Fruit fly (Drosophila melanogaster) whole organism, wandering third instar larva: ENCODE results near the gene CG6126.

Experiments used
- Abd-B ChIP-seq: fragments of >200 bp; optimal IDR thresholded peaks from 2 replicates; lab custom pipeline; 2017; ENCODE audit warnings: missing biosample characterization, missing genetic modification characterization
- CG32264 ChIP-seq: fragments of 200-800 bp; sonication (Bioruptor generic); optimal IDR thresholded peaks from 2 replicates; lab custom pipeline; 2016; ENCODE audit warnings: missing biosample characterization, missing genetic modification characterization
- CG9705 ChIP-seq: fragments of 200-800 bp; sonication (Bioruptor generic); optimal IDR thresholded peaks from 2 replicates; lab custom pipeline; 2018; ENCODE audit warnings: missing biosample characterization, mild to moderate bottlenecking, missing genetic modification characterization
- CrebA ChIP-seq: fragments of 200-800 bp; sonication (Bioruptor generic); optimal IDR thresholded peaks from 2 replicates; lab custom pipeline; 2016; ENCODE audit warnings: missing biosample characterization, mild to moderate bottlenecking, missing genetic modification characterization, borderline replicate concordance
- Dfd ChIP-seq: fragments of >200 bp; optimal IDR thresholded peaks from 2 replicates; lab custom pipeline; 2017; ENCODE audit warnings: missing biosample characterization, missing genetic modification characterization
- Dif ChIP-seq: fragments of 200-275, 200-300 bp; sonication (Bioruptor generic); optimal IDR thresholded peaks from 2 replicates; lab custom pipeline; 2018; ENCODE audit warnings: missing biosample characterization, missing genetic modification characterization; ENCODE audit not compliant: partially characterized antibody
- GATAd ChIP-seq: sonication (Bioruptor generic); optimal IDR thresholded peaks from 2 replicates; lab custom pipeline; 2016; ENCODE audit warnings: missing biosample characterization, missing genetic modification characterization
- HLH106 ChIP-seq: fragments of 200-800 bp; optimal IDR thresholded peaks from 3 replicates; lab custom pipeline; 2019; ENCODE audit warnings: missing biosample characterization, mild to moderate bottlenecking, missing genetic modification characterization, moderate library complexity
- Hnf4 ChIP-seq: fragments of 200-800 bp; sonication (Bioruptor generic); optimal IDR thresholded peaks from 2 replicates; lab custom pipeline; 2016; ENCODE audit warnings: missing biosample characterization, mild to moderate bottlenecking, missing genetic modification characterization
- Hr78 ChIP-seq: fragments of >200 bp; optimal IDR thresholded peaks from 2 replicates; lab custom pipeline; 2017; ENCODE audit warnings: missing biosample characterization, missing genetic modification characterization
- Hr83 ChIP-seq: fragments of 200-300 bp; sonication (Bioruptor generic); optimal IDR thresholded peaks from 2 replicates; lab custom pipeline; 2016; ENCODE audit warnings: missing biosample characterization, mild to moderate bottlenecking, missing genetic modification characterization, moderate library complexity; ENCODE audit not compliant: poor library complexity, severe bottlenecking
- Jra ChIP-seq: sonication (Bioruptor generic); optimal IDR thresholded peaks from 2 replicates; lab custom pipeline; 2016; ENCODE audit warnings: missing biosample characterization, missing genetic modification characterization
- Mio ChIP-seq: sonication (Bioruptor generic); optimal IDR thresholded peaks from 2 replicates; lab custom pipeline; 2016; ENCODE audit warnings: missing biosample characterization, missing genetic modification characterization
- Myc ChIP-seq: fragments of >200 bp; optimal IDR thresholded peaks from 2 replicates; lab custom pipeline; 2017
- N ChIP-seq: fragments of >200 bp; optimal IDR thresholded peaks from 2 replicates; lab custom pipeline; 2018; ENCODE audit warnings: missing biosample characterization, missing external identifiers, missing genetic modification characterization
- OdsH ChIP-seq: fragments of 200-800 bp; sonication (Bioruptor generic); optimal IDR thresholded peaks from 2 replicates; lab custom pipeline; 2016; ENCODE audit warnings: missing biosample characterization, mild to moderate bottlenecking, missing genetic modification characterization
- Rel ChIP-seq, 2 experiments: fragments of 200-800 bp; sonication (Bioruptor generic) in 1 of 2; optimal IDR thresholded peaks; 2 replicates in 1 of 2; 3 replicates in 1 of 2; lab custom pipeline; 2016 to 2019; ENCODE audit warnings: mild to moderate bottlenecking in 2 of 2, missing biosample characterization in 2 of 2, missing genetic modification characterization in 2 of 2, moderate library complexity in 1 of 2
- Sp1 ChIP-seq: fragments of 200-800 bp; sonication (Bioruptor generic); optimal IDR thresholded peaks from 3 replicates; lab custom pipeline; 2019; ENCODE audit warnings: missing biosample characterization, mild to moderate bottlenecking, missing genetic modification characterization, moderate library complexity
- Vsx2 ChIP-seq: fragments of 200-300, 225-300 bp; sonication (Bioruptor generic); optimal IDR thresholded peaks from 2 replicates; lab custom pipeline; 2018; ENCODE audit warnings: missing biosample characterization, missing genetic modification characterization; ENCODE audit not compliant: partially characterized antibody
- br ChIP-seq: fragments of 200-800 bp; sonication (Bioruptor generic); optimal IDR thresholded peaks from 2 replicates; lab custom pipeline; 2016; ENCODE audit warnings: missing biosample characterization, missing genetic modification characterization
- brk ChIP-seq: fragments of 200-800 bp; sonication (Bioruptor generic); optimal IDR thresholded peaks from 2 replicates; lab custom pipeline; 2016; ENCODE audit warnings: missing biosample characterization, mild to moderate bottlenecking, missing genetic modification characterization
- dl ChIP-seq, 2 experiments: fragments of 175-275, 200-275 bp in 1 of 2; fragments of 200-275 bp in 1 of 2; sonication (Bioruptor generic); optimal IDR thresholded peaks; lab custom pipeline; 2018; ENCODE audit warnings: mild to moderate bottlenecking in 2 of 2, missing biosample characterization in 2 of 2, missing genetic modification characterization in 2 of 2, moderate library complexity in 2 of 2; ENCODE audit not compliant: partially characterized antibody in 2 of 2, insufficient read depth in 1 of 2
- dmrt93B ChIP-seq: fragments of 200-800 bp; sonication (Bioruptor generic); optimal IDR thresholded peaks from 2 replicates; lab custom pipeline; 2018; ENCODE audit warnings: missing biosample characterization, mild to moderate bottlenecking, missing genetic modification characterization
- dsf ChIP-seq: sonication (Bioruptor generic); optimal IDR thresholded peaks from 2 replicates; lab custom pipeline; 2016; ENCODE audit warnings: missing biosample characterization, missing genetic modification characterization, borderline replicate concordance
- ey ChIP-seq: fragments of 200-800 bp; sonication (Bioruptor generic); optimal IDR thresholded peaks from 2 replicates; lab custom pipeline; 2016; ENCODE audit warnings: missing biosample characterization, missing genetic modification characterization
- foxo ChIP-seq, 2 experiments: fragments of 200-800 bp; sonication (Bioruptor generic); optimal IDR thresholded peaks; 2 replicates in 1 of 2; 3 replicates in 1 of 2; lab custom pipeline; 2016 to 2017; ENCODE audit warnings: missing biosample characterization in 2 of 2, missing genetic modification characterization in 2 of 2
- fru ChIP-seq: fragments of 200-800 bp; sonication (Bioruptor generic); optimal IDR thresholded peaks from 3 replicates; lab custom pipeline; 2016; ENCODE audit warnings: missing biosample characterization, mild to moderate bottlenecking, missing genetic modification characterization
- h ChIP-seq: fragments of 200-800 bp; sonication (Bioruptor generic); optimal IDR thresholded peaks from 3 replicates; lab custom pipeline; 2016; ENCODE audit warnings: missing biosample characterization, mild to moderate bottlenecking, missing genetic modification characterization
- jim ChIP-seq: fragments of 175-275, 200-325 bp; sonication (Bioruptor generic); optimal IDR thresholded peaks from 2 replicates; lab custom pipeline; 2016; ENCODE audit warnings: missing biosample characterization, mild to moderate bottlenecking, missing genetic modification characterization
- lola ChIP-seq: fragments of >200 bp; optimal IDR thresholded peaks from 2 replicates; lab custom pipeline; 2017; ENCODE audit warnings: missing biosample characterization, missing genetic modification characterization
- pan ChIP-seq: fragments of >200 bp; optimal IDR thresholded peaks from 2 replicates; lab custom pipeline; 2017
- psq ChIP-seq: fragments of 200-800 bp; sonication (Bioruptor generic); optimal IDR thresholded peaks from 3 replicates; lab custom pipeline; 2017; ENCODE audit warnings: missing biosample characterization, mild to moderate bottlenecking, missing genetic modification characterization, moderate library complexity
- rgr ChIP-seq: fragments of 200-800 bp; sonication (Bioruptor generic); optimal IDR thresholded peaks from 3 replicates; lab custom pipeline; 2016; ENCODE audit warnings: missing biosample characterization, mild to moderate bottlenecking, missing genetic modification characterization
- sage ChIP-seq: fragments of 200-800 bp; sonication (Bioruptor generic); optimal IDR thresholded peaks from 2 replicates; lab custom pipeline; 2016; ENCODE audit warnings: missing biosample characterization, mild to moderate bottlenecking, missing genetic modification characterization
- sv ChIP-seq: fragments of 200-800 bp; sonication (Bioruptor generic); optimal IDR thresholded peaks from 3 replicates; lab custom pipeline; 2016; ENCODE audit warnings: missing biosample characterization, missing genetic modification characterization
- tai ChIP-seq: sonication (Bioruptor generic); optimal IDR thresholded peaks from 2 replicates; lab custom pipeline; 2016; ENCODE audit warnings: missing biosample characterization, missing genetic modification characterization
- usp ChIP-seq: fragments of >200 bp; optimal IDR thresholded peaks from 2 replicates; lab custom pipeline; 2017; ENCODE audit warnings: missing biosample characterization, missing genetic modification characterization
- woc ChIP-seq: sonication (Bioruptor generic); optimal IDR thresholded peaks from 2 replicates; lab custom pipeline; 2016; ENCODE audit warnings: missing biosample characterization, mild to moderate bottlenecking, missing genetic modification characterization

The CG6126 gene

dm6 chr3R:16248500-16249025 lies 45.7 kb upstream of the CG6126 start:
- TF ChIP-seq Vsx2 (GFP tag; lab: Kevin White, UChicago) (no peak), HLH106 (tag; lab: Kevin White, UChicago) (no peak), pan (no peak), GATAd (no peak), lola (GFP tag; lab: Kevin White, UChicago) (no peak), Abd-B (GFP tag; lab: Kevin White, UChicago) (no peak), sv (GFP tag; lab: Kevin White, UChicago) (no peak), tai (GFP tag; lab: Kevin White, UChicago) (no peak), Myc (no peak), fru (GFP tag; lab: Kevin White, UChicago) (no peak), rgr (GFP tag; lab: Kevin White, UChicago) (no peak), Sp1 (GFP tag; lab: Kevin White, UChicago) (no peak), Hr83 (GFP tag; lab: Kevin White, UChicago) (no peak), usp (GFP tag; lab: Kevin White, UChicago) (no peak), dl (GFP tag; optimal IDR thresholded peaks at IDR 0.05; lab: Kevin White, UChicago; ENCODE audit: insufficient read depth in 1 of 2, partially characterized antibody in 2 of 2) (no peak), Hnf4 (no peak), foxo (GFP tag; optimal IDR thresholded peaks at IDR 0.05; lab: Kevin White, UChicago) (no peak), sage (no peak), CG9705 (GFP tag; lab: Kevin White, UChicago) (no peak), OdsH (GFP tag; lab: Kevin White, UChicago) (no peak)

dm6 chr3R:16247609-16248499 lies 45.0 kb upstream of the CG6126 start:
- TF ChIP-seq dsf (GFP tag; lab: Kevin White, UChicago) = no peak
- peak; percentile 1 for TF ChIP-seq sage
- peak; percentile 59 for TF ChIP-seq fru (GFP tag; lab: Kevin White, UChicago)
- no peak for TF ChIP-seq pan
- peak; percentile 50 for TF ChIP-seq Sp1 (GFP tag; lab: Kevin White, UChicago)
- no peak for TF ChIP-seq N (GFP tag; lab: Kevin White, UChicago)
- no peak for TF ChIP-seq lola (GFP tag; lab: Kevin White, UChicago)
- no peak for TF ChIP-seq usp (GFP tag; lab: Kevin White, UChicago)
- TF ChIP-seq OdsH (GFP tag; lab: Kevin White, UChicago) = peak; percentile 30
- TF ChIP-seq jim (GFP tag; lab: Kevin White, UChicago) = no peak
- TF ChIP-seq Vsx2 (GFP tag; lab: Kevin White, UChicago) = no peak
- peak; percentile 59 for TF ChIP-seq sv (GFP tag; lab: Kevin White, UChicago)
- TF ChIP-seq brk (GFP tag; lab: Kevin White, UChicago) = no peak
- TF ChIP-seq HLH106 (tag; lab: Kevin White, UChicago) = peak; percentile 67
- peak; percentile 56 for TF ChIP-seq ey (GFP tag; lab: Kevin White, UChicago)
- no peak for TF ChIP-seq Myc
- no peak for TF ChIP-seq tai (GFP tag; lab: Kevin White, UChicago)
- TF ChIP-seq rgr (GFP tag; lab: Kevin White, UChicago) = peak; percentile 40
- no peak for TF ChIP-seq dl (GFP tag; optimal IDR thresholded peaks at IDR 0.05; lab: Kevin White, UChicago; ENCODE audit: insufficient read depth in 1 of 2, partially characterized antibody in 2 of 2)
- no peak for TF ChIP-seq Hr78 (GFP tag; lab: Kevin White, UChicago)
- no peak for TF ChIP-seq Jra (GFP tag; lab: Kevin White, UChicago)
- no peak for TF ChIP-seq Dfd (GFP tag; lab: Kevin White, UChicago)
- TF ChIP-seq dmrt93B = peak; percentile 59
- TF ChIP-seq Hr83 (GFP tag; lab: Kevin White, UChicago) = peak; percentile 51
- TF ChIP-seq CrebA (GFP tag; lab: Kevin White, UChicago) = no peak
- TF ChIP-seq Mio (GFP tag; lab: Kevin White, UChicago) = no peak
- TF ChIP-seq Rel (GFP tag; optimal IDR thresholded peaks at IDR 0.05; lab: Kevin White, UChicago) = peak; percentile 12
- TF ChIP-seq Rel (tag; optimal IDR thresholded peaks at IDR 0.05; lab: Kevin White, UChicago) = no peak
- TF ChIP-seq CG32264 (GFP tag; lab: Kevin White, UChicago) = peak; percentile 31
- TF ChIP-seq Abd-B (GFP tag; lab: Kevin White, UChicago) = no peak
- TF ChIP-seq br (GFP tag; lab: Kevin White, UChicago) = peak; percentile 41
- TF ChIP-seq GATAd = no peak
- peak; percentile 34 for TF ChIP-seq psq (GFP tag; lab: Kevin White, UChicago)
- peak; percentile 50 for TF ChIP-seq CG9705 (GFP tag; lab: Kevin White, UChicago)
- peak; percentile 40 for TF ChIP-seq h (GFP tag; lab: Kevin White, UChicago)
- TF ChIP-seq foxo (GFP tag; optimal IDR thresholded peaks at IDR 0.05; lab: Kevin White, UChicago) = peak in 1 of 2 experiments; percentile 64
- TF ChIP-seq Dif (GFP tag; lab: Kevin White, UChicago) = no peak
- TF ChIP-seq woc (GFP tag; lab: Kevin White, UChicago) = peak; percentile 26
- TF ChIP-seq Hnf4 = no peak
